Worm (Caenorhabditis elegans) whole organism, mixed stage, embryonic: Measurements from ENCODE around the gene lurp-1.
A peak's percentile ranks its signal among the peaks of the same experiment; 100 is the strongest.

Source experiments
- M03D4.4 ChIP-seq: sonication (generic microtip); optimal IDR thresholded peaks from 2 replicates; lab custom pipeline; 2017; ENCODE audit warnings: mild to moderate bottlenecking, missing genetic modification characterization, missing compliant biosample characterization
- blmp-1 ChIP-seq: fragments of 150-350 bp; optimal IDR thresholded peaks from 2 replicates; lab custom pipeline; 2014; ENCODE audit warnings: missing biosample characterization, missing genetic modification characterization
- ceh-39 ChIP-seq: fragments of 150-350 bp; optimal IDR thresholded peaks from 2 replicates; lab custom pipeline; 2014; ENCODE audit warnings: missing biosample characterization, missing genetic modification characterization
- ceh-43 ChIP-seq: fragments of 200-800 bp; sonication (Bioruptor generic); optimal IDR thresholded peaks from 2 replicates; lab custom pipeline; 2018; ENCODE audit warnings: mild to moderate bottlenecking, missing genetic modification characterization, moderate library complexity, missing compliant biosample characterization
- ceh-83 ChIP-seq: fragments of 200-800 bp; sonication (Bioruptor generic); optimal IDR thresholded peaks from 2 replicates; lab custom pipeline; 2018; ENCODE audit warnings: mild to moderate bottlenecking, missing genetic modification characterization, missing compliant biosample characterization
- ces-1 ChIP-seq: fragments of 150-350 bp; optimal IDR thresholded peaks from 2 replicates; lab custom pipeline; 2014; ENCODE audit warnings: missing biosample characterization, missing genetic modification reagents, missing genetic modification characterization
- cnd-1 ChIP-seq: fragments of 200-800 bp; sonication (Bioruptor generic); optimal IDR thresholded peaks from 2 replicates; lab custom pipeline; 2018; ENCODE audit warnings: mild to moderate bottlenecking, missing genetic modification characterization, missing compliant biosample characterization
- elt-1 ChIP-seq: sonication (generic microtip); optimal IDR thresholded peaks from 2 replicates; lab custom pipeline; 2017; ENCODE audit warnings: missing genetic modification characterization, mild to moderate bottlenecking, missing compliant biosample characterization, antibody characterized with exemption, moderate library complexity, borderline replicate concordance; ENCODE audit not compliant: insufficient read depth
- flh-1 ChIP-seq: fragments of 200-800 bp; sonication (Bioruptor generic); optimal IDR thresholded peaks from 2 replicates; lab custom pipeline; 2018; ENCODE audit warnings: mild to moderate bottlenecking, missing genetic modification characterization, moderate library complexity, missing compliant biosample characterization
- hlh-1 ChIP-seq: fragments of 150-350 bp; optimal IDR thresholded peaks from 2 replicates; lab custom pipeline; 2014; ENCODE audit warnings: missing biosample characterization, missing genetic modification reagents, missing genetic modification characterization
- lin-13 ChIP-seq: fragments of 150-350 bp; optimal IDR thresholded peaks from 2 replicates; lab custom pipeline; 2014; ENCODE audit warnings: missing biosample characterization, missing genetic modification characterization
- lin-32 ChIP-seq: fragments of 200-800 bp; sonication (Bioruptor generic); optimal IDR thresholded peaks from 2 replicates; lab custom pipeline; 2018; ENCODE audit warnings: mild to moderate bottlenecking, missing genetic modification characterization, missing compliant biosample characterization
- lsy-2 ChIP-seq: fragments of 150-350 bp; optimal IDR thresholded peaks from 2 replicates; lab custom pipeline; 2014; ENCODE audit warnings: missing biosample characterization, missing genetic modification characterization
- mab-5 ChIP-seq: fragments of 150-350 bp; optimal IDR thresholded peaks from 2 replicates; lab custom pipeline; 2014; ENCODE audit warnings: missing biosample characterization, missing genetic modification characterization
- mep-1 ChIP-seq: fragments of 150-350 bp; optimal IDR thresholded peaks from 2 replicates; lab custom pipeline; 2017; ENCODE audit warnings: missing biosample characterization, missing genetic modification reagents, missing genetic modification characterization, inconsistent platforms
- mls-2 ChIP-seq: sonication (generic microtip); optimal IDR thresholded peaks from 2 replicates; lab custom pipeline; 2016; ENCODE audit warnings: mild to moderate bottlenecking, missing genetic modification characterization, moderate library complexity, missing compliant biosample characterization
- nhr-12 ChIP-seq: fragments of 150-350 bp; optimal IDR thresholded peaks from 2 replicates; lab custom pipeline; 2014; ENCODE audit warnings: missing biosample characterization, missing genetic modification characterization
- nhr-2 ChIP-seq: fragments of 150-350 bp; optimal IDR thresholded peaks from 2 replicates; lab custom pipeline; 2014; ENCODE audit warnings: missing biosample characterization, missing genetic modification characterization
- nhr-237 ChIP-seq: fragments of 150-350 bp; optimal IDR thresholded peaks from 2 replicates; lab custom pipeline; 2014; ENCODE audit warnings: missing biosample characterization, missing genetic modification characterization
- nhr-76 ChIP-seq: sonication (generic microtip); optimal IDR thresholded peaks from 2 replicates; lab custom pipeline; 2017; ENCODE audit warnings: missing biosample characterization, missing genetic modification characterization
- pha-4 ChIP-seq: fragments of 150-350 bp; optimal IDR thresholded peaks from 2 replicates; lab custom pipeline; 2018; ENCODE audit warnings: missing biosample characterization, missing genetic modification reagents, missing genetic modification characterization
- sem-2 ChIP-seq: fragments of 200-800 bp; sonication (Bioruptor generic); optimal IDR thresholded peaks from 2 replicates; lab custom pipeline; 2018; ENCODE audit warnings: mild to moderate bottlenecking, missing genetic modification characterization, missing compliant biosample characterization
- snpc-4 ChIP-seq: fragments of 150-350 bp; optimal IDR thresholded peaks from 2 replicates; lab custom pipeline; 2014; ENCODE audit warnings: missing biosample characterization, missing genetic modification characterization
- sptf-1 ChIP-seq: sonication (generic microtip); optimal IDR thresholded peaks from 2 replicates; lab custom pipeline; 2017; ENCODE audit warnings: mild to moderate bottlenecking, missing genetic modification characterization, moderate library complexity, missing compliant biosample characterization
- tbx-8 ChIP-seq: fragments of 200-800 bp; sonication (Bioruptor generic); optimal IDR thresholded peaks from 2 replicates; lab custom pipeline; 2018; ENCODE audit warnings: mild to moderate bottlenecking, missing genetic modification characterization, moderate library complexity, missing compliant biosample characterization
- unc-120 ChIP-seq: sonication (generic microtip); optimal IDR thresholded peaks from 2 replicates; lab custom pipeline; 2017; ENCODE audit warnings: missing genetic modification characterization, missing compliant biosample characterization; ENCODE audit not compliant: poor library complexity, severe bottlenecking
- unc-39 ChIP-seq: fragments of 150-350 bp; optimal IDR thresholded peaks from 2 replicates; lab custom pipeline; 2014; ENCODE audit warnings: missing biosample characterization, missing genetic modification characterization
- unc-62 ChIP-seq: fragments of 150-350 bp; optimal IDR thresholded peaks from 2 replicates; lab custom pipeline; 2014; ENCODE audit warnings: missing biosample characterization, missing genetic modification reagents, missing genetic modification characterization
- ztf-11 ChIP-seq: fragments of 150-350 bp; optimal IDR thresholded peaks from 2 replicates; lab custom pipeline; 2014; ENCODE audit warnings: missing biosample characterization, missing genetic modification characterization

lurp-1 gene

DNA sequence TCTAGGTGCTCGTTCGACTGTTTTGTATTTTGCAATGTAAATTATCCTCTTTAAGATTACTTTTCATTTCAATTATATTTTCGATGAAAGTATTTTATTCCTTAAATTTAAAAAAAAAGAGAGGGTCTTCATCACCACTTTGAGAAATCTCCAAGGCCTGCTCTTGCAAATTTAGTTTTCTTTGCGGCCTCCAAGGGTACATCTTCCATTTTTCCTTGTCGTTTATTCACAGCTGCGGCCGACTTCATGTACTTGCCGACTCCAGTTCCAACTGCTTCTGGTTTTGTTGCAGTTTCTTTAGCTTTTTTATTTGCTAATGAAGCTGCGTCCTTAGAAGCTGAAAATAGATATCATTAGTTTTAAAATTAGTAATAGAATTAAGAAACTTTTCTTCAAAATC lies 10.0 kb upstream of the lurp-1 start:
- no peak for TF ChIP-seq blmp-1
- TF ChIP-seq nhr-12, result no peak
- no peak for TF ChIP-seq nhr-76 (tag; lab: Kevin White, UChicago)
- no peak for TF ChIP-seq unc-120 (tag; lab: Kevin White, UChicago)
- TF ChIP-seq lsy-2 (tag; lab: Kevin White, UChicago), result no peak
- no peak for TF ChIP-seq unc-62 (GFP tag; lab: Kevin White, UChicago)
- no peak for TF ChIP-seq mab-5 (tag; lab: Kevin White, UChicago)
- TF ChIP-seq ceh-43 (GFP tag; lab: Kevin White, UChicago), result no peak
- no peak for TF ChIP-seq tbx-8 (GFP tag; lab: Kevin White, UChicago)
- TF ChIP-seq flh-1 (GFP tag; lab: Kevin White, UChicago), result no peak
- no peak for TF ChIP-seq snpc-4
- no peak for TF ChIP-seq sem-2 (GFP tag; lab: Kevin White, UChicago)
- TF ChIP-seq ces-1 (GFP tag; lab: Kevin White, UChicago), result no peak
- TF ChIP-seq M03D4.4, result no peak
- no peak for TF ChIP-seq elt-1 (tag; lab: Kevin White, UChicago)

DNA sequence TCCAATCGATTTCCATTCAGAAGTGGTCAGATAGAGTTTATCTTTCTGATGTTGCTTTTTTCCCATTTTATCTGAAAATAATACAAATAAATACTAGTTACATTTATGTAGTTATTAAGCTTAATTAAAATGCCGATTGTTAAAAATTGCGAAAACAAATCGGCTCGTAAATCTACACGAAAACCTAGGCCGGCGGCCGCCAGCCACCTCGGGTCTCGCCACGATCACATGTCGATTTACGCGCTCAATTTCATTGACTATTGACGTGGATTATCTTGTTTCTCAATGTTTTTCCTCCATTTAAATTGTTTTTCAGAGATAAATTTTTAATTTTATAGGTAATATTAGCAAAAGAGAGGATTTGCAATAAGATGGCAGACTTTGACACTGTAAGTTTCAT lies 8.2 kb upstream of the lurp-1 start, which contains the start of the genes cyn-4 and copz-1:
Gene cyn-4 (minus strand): TSS at position 71 of the 400 bp plus-strand sequence.
Gene copz-1 (plus strand): TSS at position 339 of the 400 bp plus-strand sequence.
- no peak for TF ChIP-seq unc-39 (tag; lab: Kevin White, UChicago)
- no peak for TF ChIP-seq lin-32
- TF ChIP-seq mep-1, result peak; percentile 61
- peak; percentile 49 for TF ChIP-seq sptf-1 (tag; lab: Kevin White, UChicago)
- peak; percentile 2 for TF ChIP-seq nhr-2 (tag; lab: Kevin White, UChicago)
- TF ChIP-seq cnd-1 (tag; lab: Kevin White, UChicago), result no peak
- TF ChIP-seq ces-1 (GFP tag; lab: Kevin White, UChicago), result peak; percentile 81
- peak; percentile 75 for TF ChIP-seq pha-4 (tag; lab: Kevin White, UChicago)
- TF ChIP-seq lsy-2 (tag; lab: Kevin White, UChicago), result peak; percentile 78
- peak; percentile 41 for TF ChIP-seq mls-2
- TF ChIP-seq lin-13 (tag; lab: Kevin White, UChicago), result peak; percentile 43
- TF ChIP-seq nhr-237 (tag; lab: Kevin White, UChicago), result peak; percentile 28
- no peak for TF ChIP-seq tbx-8 (GFP tag; lab: Kevin White, UChicago)
- TF ChIP-seq unc-120 (tag; lab: Kevin White, UChicago), result no peak
- TF ChIP-seq ceh-39 (tag; lab: Kevin White, UChicago), result peak; percentile 67
- TF ChIP-seq hlh-1 (tag; lab: Kevin White, UChicago), result peak; percentile 3
- no peak for TF ChIP-seq M03D4.4
- no peak for TF ChIP-seq ceh-43 (GFP tag; lab: Kevin White, UChicago)
- TF ChIP-seq nhr-12, result no peak

DNA sequence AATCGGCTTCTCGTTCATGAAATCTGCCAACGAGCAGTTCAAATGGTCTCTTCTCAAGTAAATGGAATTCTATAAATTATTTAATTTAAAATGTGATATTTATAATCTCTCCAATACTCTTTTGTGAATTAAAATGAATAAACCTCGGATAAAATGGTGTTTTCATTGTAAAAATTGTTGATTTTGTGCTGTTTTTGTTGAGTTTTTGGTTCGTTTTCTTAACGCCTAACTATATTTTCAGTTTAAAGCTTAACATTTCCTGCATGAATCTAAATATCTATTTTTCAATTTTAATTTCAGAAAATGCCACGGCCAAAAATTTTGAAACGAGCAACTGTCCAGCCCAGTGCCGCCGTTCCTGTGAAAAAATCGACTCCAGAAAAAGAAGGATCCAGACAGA lies 7.1 kb upstream of the lurp-1 start, which contains the start of gene orc-2:
Gene orc-2 (plus strand): TSS at position 301 of the 400 bp plus-strand sequence.
- TF ChIP-seq nhr-12 (no peak), unc-120 (tag; lab: Kevin White, UChicago) (no peak), ztf-11 (tag; lab: Kevin White, UChicago) (no peak), ceh-83 (no peak), M03D4.4 (no peak)
- TF ChIP-seq, all 35 proteins: peak for 0

DNA sequence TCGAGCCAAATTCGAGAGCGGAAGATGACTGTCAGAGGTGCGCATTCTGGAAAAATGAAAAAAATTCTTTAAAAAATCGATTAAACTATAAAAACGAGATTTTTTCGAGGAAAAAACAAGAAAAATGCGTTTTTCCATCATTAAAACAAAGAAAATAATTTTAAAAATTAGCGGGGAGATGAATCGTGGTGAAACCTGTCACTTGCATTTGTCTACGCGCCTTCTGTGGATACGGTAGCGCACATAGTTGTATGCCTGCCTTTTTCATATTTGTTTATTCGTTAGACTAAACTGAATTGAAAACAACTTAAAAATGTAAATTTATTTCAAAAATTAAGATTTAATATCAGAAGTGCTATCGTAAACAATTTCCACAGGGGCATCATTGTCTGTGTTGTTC lies 3.7 kb downstream of the lurp-1 start, which contains the start of gene egg-3:
Gene egg-3 (minus strand): TSS at position 46 of the 400 bp plus-strand sequence.
- TF ChIP-seq tbx-8 (GFP tag; lab: Kevin White, UChicago) (no peak), lin-32 (no peak), nhr-76 (tag; lab: Kevin White, UChicago) (no peak)

DNA sequence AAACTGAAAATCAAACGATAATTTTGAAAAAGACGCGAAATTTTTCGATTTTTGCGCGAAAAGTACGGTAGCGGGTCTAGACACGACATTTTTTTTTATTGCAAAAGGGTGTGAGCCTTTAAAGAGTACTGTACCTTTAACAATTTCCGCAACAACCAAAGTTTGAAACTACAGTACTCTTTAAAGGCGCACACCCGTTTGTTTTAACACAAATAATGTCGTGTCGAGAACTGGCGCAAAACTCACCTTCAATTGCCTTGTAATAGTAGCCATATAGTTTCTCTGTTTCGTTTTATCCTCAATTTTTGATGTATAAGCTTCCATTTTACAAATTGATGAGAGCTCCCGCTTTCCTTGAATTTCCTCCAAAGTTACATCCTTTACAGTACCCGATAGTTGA lies 4.5 kb downstream of the lurp-1 start:
- TF ChIP-seq ceh-43 (GFP tag; lab: Kevin White, UChicago), result no peak
- no peak for TF ChIP-seq cnd-1 (tag; lab: Kevin White, UChicago)
- TF ChIP-seq sem-2 (GFP tag; lab: Kevin White, UChicago), result no peak
